Fruit fly (Drosophila melanogaster): ENCODE data around the gene Gale.
A peak's percentile ranks its signal among the peaks of the same experiment; 100 is the strongest.

The Gale gene

DNA sequence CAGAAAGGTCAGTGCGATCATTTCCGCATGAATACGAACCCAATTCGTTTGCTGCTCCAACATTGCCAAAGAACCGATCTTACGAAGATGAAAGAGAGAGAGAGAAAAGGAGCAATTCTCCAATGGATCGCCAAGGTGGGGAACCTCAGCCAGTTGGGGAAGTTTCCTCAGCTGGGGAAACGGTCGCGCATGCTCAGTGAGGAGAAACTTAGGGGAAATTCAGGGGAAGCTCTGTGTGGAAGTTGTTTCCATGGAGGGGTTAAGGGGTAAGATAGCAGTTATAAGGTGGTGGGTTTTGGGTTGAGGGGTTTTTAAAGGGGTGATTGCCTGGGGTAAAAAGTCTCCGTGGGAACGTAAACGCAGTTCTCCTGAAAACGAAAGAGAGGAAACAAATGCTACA lies 25.0 kb downstream of the Gale start:
- TF ChIP-seq dsx (GFP tag; optimal IDR thresholded peaks at IDR 0.05; ENCODE audit: poor library complexity, severe bottlenecking) (peak; percentile 59), Ets96B (tag; optimal IDR thresholded peaks at IDR 0.05) (no peak)

DNA sequence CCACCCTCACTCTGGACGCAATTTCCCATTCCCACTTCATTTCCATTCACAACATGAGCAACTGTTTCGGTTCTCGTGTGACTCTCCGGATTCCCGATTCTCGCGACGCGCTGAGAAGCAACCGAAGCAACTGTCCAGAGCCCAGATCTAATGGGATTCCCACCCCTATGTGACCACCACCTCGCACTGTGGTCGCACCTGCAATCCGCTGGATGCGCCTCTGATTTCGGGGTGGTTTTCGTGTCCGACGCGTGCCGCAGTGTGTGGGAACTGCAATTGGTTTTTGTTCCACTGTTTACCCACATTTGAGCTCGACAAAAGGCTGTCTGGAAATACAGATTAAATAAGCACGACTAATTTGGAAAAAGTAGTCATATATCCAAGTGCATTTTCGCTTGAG lies 27.5 kb downstream of the Gale start:
- no peak for TF ChIP-seq Sox15 (GFP tag; optimal IDR thresholded peaks at IDR 0.05)
- no peak for TF ChIP-seq CG32006 (GFP tag; optimal IDR thresholded peaks at IDR 0.05)
- no peak for TF ChIP-seq CG6163 (GFP tag; IDR thresholded peaks at IDR 0.05)
- TF ChIP-seq fd85E (GFP tag; optimal IDR thresholded peaks at IDR 0.05): no peak
- no peak for TF ChIP-seq CG6808 (GFP tag; optimal IDR thresholded peaks at IDR 0.05)
- no peak for TF ChIP-seq acj6 (GFP tag; optimal IDR thresholded peaks at IDR 0.05)

DNA sequence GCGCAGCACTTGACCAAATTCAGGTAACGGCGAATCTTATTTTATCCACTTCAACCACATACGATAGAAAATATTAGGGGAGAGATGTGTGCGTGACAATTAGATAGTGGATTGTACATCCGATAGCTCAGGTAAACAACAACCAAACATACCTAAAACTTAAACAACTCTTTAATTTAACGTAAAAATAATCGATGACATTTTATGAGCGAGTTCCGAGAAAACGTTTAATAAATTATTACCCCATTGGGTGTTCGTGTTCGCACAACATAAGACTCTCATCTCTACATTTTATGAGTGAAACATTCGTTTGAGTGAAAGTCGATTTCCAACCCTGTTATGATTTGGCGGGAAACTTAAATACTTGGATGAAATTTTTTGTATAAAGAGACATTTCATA lies 31.9 kb downstream of the Gale start, which contains the start of gene CG17129:
TSS of gene CG17129 (minus strand) at position 69 of the 400 bp plus-strand sequence.
- TF ChIP-seq Gug (GFP tag; IDR thresholded peaks at IDR 0.05) (no peak), CG10669 (GFP tag; optimal IDR thresholded peaks at IDR 0.05) (peak; percentile 1), CG8632 (GFP tag; optimal IDR thresholded peaks at IDR 0.05) (no peak), eg (GFP tag; IDR thresholded peaks at IDR 0.05) (no peak), net (GFP tag; optimal IDR thresholded peaks at IDR 0.05) (no peak), CG3032 (tag; optimal IDR thresholded peaks at IDR 0.05) (peak; percentile 2), CG15336 (GFP tag; IDR thresholded peaks at IDR 0.05) (no peak), fkh (GFP tag; optimal IDR thresholded peaks at IDR 0.05) (peak; percentile 78), CG6276 (GFP tag; optimal IDR thresholded peaks at IDR 0.05) (peak; percentile 74), Hr39 (GFP tag; optimal IDR thresholded peaks at IDR 0.05) (peak; percentile 74), CG1621 (tag; optimal IDR thresholded peaks at IDR 0.05) (no peak), CG4318 (GFP tag; optimal IDR thresholded peaks at IDR 0.05) (no peak), CG11294 (GFP tag; IDR thresholded peaks at IDR 0.05) (peak; percentile 41; the same call in 1 of the 2 replicates), CG34406 (GFP tag; optimal IDR thresholded peaks at IDR 0.05) (peak; percentile 27), CG9139 (GFP tag; optimal IDR thresholded peaks at IDR 0.05) (no peak), CG8319 (GFP tag; optimal IDR thresholded peaks at IDR 0.05) (no peak), CG7368 (GFP tag; optimal IDR thresholded peaks at IDR 0.05) (no peak), dac (GFP tag; optimal IDR thresholded peaks at IDR 0.05) (no peak), CG31627 (GFP tag; optimal IDR thresholded peaks at IDR 0.05) (peak; percentile 60), CG32006 (GFP tag; optimal IDR thresholded peaks at IDR 0.05) (peak; percentile 27), lz (GFP tag; optimal IDR thresholded peaks at IDR 0.05) (peak; percentile 65), Smox (GFP tag; optimal IDR thresholded peaks at IDR 0.05) (peak; percentile 54), Eip78C (GFP tag) (peak; percentile 70), CG16779 (tag; optimal IDR thresholded peaks at IDR 0.05) (no peak), fd85E (GFP tag; optimal IDR thresholded peaks at IDR 0.05) (no peak), CG6163 (GFP tag; IDR thresholded peaks at IDR 0.05) (peak; percentile 31; the same call in 1 of the 3 replicates), CG11902 (GFP tag; optimal IDR thresholded peaks at IDR 0.05) (no peak), Lpt (GFP tag; optimal IDR thresholded peaks at IDR 0.05) (no peak), OdsH (GFP tag; optimal IDR thresholded peaks at IDR 0.05) (peak; percentile 37), fd59A (GFP tag; optimal IDR thresholded peaks at IDR 0.05) (no peak), ss (GFP tag; optimal IDR thresholded peaks at IDR 0.05) (no peak), CG6792 (GFP tag; optimal IDR thresholded peaks at IDR 0.05) (no peak), Sox14 (GFP tag; optimal IDR thresholded peaks at IDR 0.05) (peak; percentile 31), esn (GFP tag; optimal IDR thresholded peaks at IDR 0.05) (peak; percentile 77), svp (GFP tag) (peak; percentile 63), CG10631 (GFP tag; optimal IDR thresholded peaks at IDR 0.05) (peak; percentile 52), CG6808 (GFP tag; optimal IDR thresholded peaks at IDR 0.05) (no peak), pdm3 (GFP tag; optimal IDR thresholded peaks at IDR 0.05) (peak; percentile 43), Ets21C (GFP tag; optimal IDR thresholded peaks at IDR 0.05) (peak; percentile 53), Eip93F (GFP tag; optimal IDR thresholded peaks at IDR 0.05) (no peak), Hr38 (GFP tag; optimal IDR thresholded peaks at IDR 0.05) (no peak), CG3919 (GFP tag; optimal IDR thresholded peaks at IDR 0.05) (peak; percentile 17), acj6 (GFP tag; optimal IDR thresholded peaks at IDR 0.05) (peak; percentile 42), cyc (GFP tag; optimal IDR thresholded peaks at IDR 0.05) (peak; percentile 71), vri (GFP tag; optimal IDR thresholded peaks at IDR 0.05) (peak; percentile 26), Eip75B (GFP tag; optimal IDR thresholded peaks at IDR 0.05) (no peak)

Data from whole organism, prepupa.